Fruit fly (Drosophila melanogaster): ENCODE results near the gene Pgant6.

DNA sequence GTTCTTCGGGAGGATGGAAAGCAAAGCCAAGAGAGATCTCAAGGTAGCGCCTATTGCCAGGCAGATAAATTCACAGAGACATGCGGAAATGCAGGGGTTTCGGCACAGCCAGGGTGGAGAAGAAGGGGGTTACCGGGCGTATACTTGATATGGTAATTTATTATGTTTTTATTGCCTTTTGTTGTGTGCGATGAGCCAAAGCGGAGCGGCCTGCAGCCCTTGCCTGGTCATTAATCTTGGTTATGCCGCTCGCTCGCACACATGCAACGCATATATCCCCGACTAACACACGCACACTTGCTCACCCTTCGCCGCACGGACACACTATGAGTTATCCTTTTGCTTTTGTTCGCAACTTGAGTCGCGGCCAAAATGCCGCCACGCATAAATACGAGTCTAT lies 34.6 kb downstream of the Pgant6 start:
- TF ChIP-seq CG12744 (GFP tag; optimal IDR thresholded peaks at IDR 0.05) (no peak), CG7839 (tag; optimal IDR thresholded peaks at IDR 0.05) (no peak), wor (GFP tag; IDR thresholded peaks at IDR 0.05) (no peak), CG10321 (GFP tag; IDR thresholded peaks at IDR 0.05) (no peak), CG2199 (GFP tag; IDR thresholded peaks at IDR 0.05) (no peak), CG8765 (GFP tag; IDR thresholded peaks at IDR 0.05) (no peak), CG18764 (GFP tag; optimal IDR thresholded peaks at IDR 0.05) (no peak), usp (GFP tag; optimal IDR thresholded peaks at IDR 0.05) (no peak), CG8478 (optimal IDR thresholded peaks at IDR 0.05) (no peak), seq (GFP tag; IDR thresholded peaks at IDR 0.05) (no peak), TFAM (GFP tag; optimal IDR thresholded peaks at IDR 0.05) (no peak), hkb (optimal IDR thresholded peaks at IDR 0.05) (no peak), hkb (GFP tag; IDR thresholded peaks at IDR 0.05) (no peak)

All from whole organism, embryonic.